Fruit fly (Drosophila melanogaster) whole organism, embryonic: ENCODE results near the gene CG17321.

Experiments
- Antp ChIP-seq: fragments of 200-800 bp; sonication (Bioruptor generic); optimal IDR thresholded peaks from 3 replicates; lab custom pipeline; 2016; ENCODE audit warnings: missing biosample characterization, missing genetic modification characterization
- Atf3 ChIP-seq: fragments of 200-800 bp; sonication (Bioruptor generic); optimal IDR thresholded peaks from 3 replicates; lab custom pipeline; 2016; ENCODE audit warnings: missing biosample characterization, missing genetic modification characterization
- CG10274 ChIP-seq: fragments of 200-800 bp; sonication (Bioruptor generic); optimal IDR thresholded peaks from 3 replicates; lab custom pipeline; 2017; ENCODE audit warnings: missing biosample characterization, mild to moderate bottlenecking, missing genetic modification characterization
- CG12942 ChIP-seq: fragments of 200-800 bp; sonication (Bioruptor generic); optimal IDR thresholded peaks from 3 replicates; lab custom pipeline; 2016; ENCODE audit warnings: missing biosample characterization, missing genetic modification characterization
- CG13123 ChIP-seq: fragments of 200-800 bp; sonication (Bioruptor generic); optimal IDR thresholded peaks from 2 replicates; lab custom pipeline; 2016; ENCODE audit warnings: missing biosample characterization, missing genetic modification characterization
- CG13296 ChIP-seq: fragments of 200-800 bp; sonication (Bioruptor generic); optimal IDR thresholded peaks from 3 replicates; lab custom pipeline; 2018; ENCODE audit warnings: missing biosample characterization, mild to moderate bottlenecking, missing genetic modification characterization
- CG13624 ChIP-seq: fragments of 200-800 bp; sonication (Bioruptor generic); optimal IDR thresholded peaks from 2 replicates; lab custom pipeline; 2016; ENCODE audit warnings: missing biosample characterization, missing genetic modification characterization
- CG17385 ChIP-seq: fragments of 200-800 bp; sonication (Bioruptor generic); optimal IDR thresholded peaks from 3 replicates; lab custom pipeline; 2018; ENCODE audit warnings: missing biosample characterization, mild to moderate bottlenecking, missing genetic modification characterization
- CG17612 ChIP-seq: fragments of 200-800 bp; sonication (Bioruptor generic); IDR thresholded peaks from 2 replicates; pipeline ENCODE4 v1.3.6; 2022; ENCODE audit warnings: missing biosample characterization, missing genetic modification characterization
- CG2120 ChIP-seq: fragments of 200-800 bp; sonication (Bioruptor generic); optimal IDR thresholded peaks from 3 replicates; lab custom pipeline; 2016; ENCODE audit warnings: missing biosample characterization, missing genetic modification characterization
- CG30020 ChIP-seq: fragments of 200-800 bp; optimal IDR thresholded peaks from 2 replicates; lab custom pipeline; 2019; ENCODE audit warnings: missing biosample characterization, mild to moderate bottlenecking, missing genetic modification characterization, moderate library complexity
- CG31224 ChIP-seq: fragments of 200-800 bp; sonication (Bioruptor generic); IDR thresholded peaks from 2 replicates; pipeline ENCODE4 v1.3.6; 2022; ENCODE audit warnings: missing biosample characterization, missing genetic modification characterization
- CG5953 ChIP-seq: fragments of 200-800 bp; sonication (Bioruptor generic); IDR thresholded peaks from 2 replicates; pipeline ENCODE4 v1.3.6; 2022; ENCODE audit warnings: missing biosample characterization, missing genetic modification characterization
- CG6654 ChIP-seq: fragments of 200-800 bp; sonication (Bioruptor generic); optimal IDR thresholded peaks from 2 replicates; lab custom pipeline; 2017; ENCODE audit warnings: missing biosample characterization, mild to moderate bottlenecking, missing genetic modification characterization
- CG6854 ChIP-seq: fragments of 200-800 bp; sonication (Bioruptor generic); optimal IDR thresholded peaks from 3 replicates; lab custom pipeline; 2017; ENCODE audit warnings: missing biosample characterization, mild to moderate bottlenecking, missing genetic modification characterization
- CG7839 ChIP-seq: fragments of 200-800 bp; sonication (Bioruptor generic); optimal IDR thresholded peaks from 3 replicates; lab custom pipeline; 2018; ENCODE audit warnings: missing biosample characterization, mild to moderate bottlenecking, missing genetic modification characterization, moderate library complexity
- CG8478 ChIP-seq: fragments of >200 bp; optimal IDR thresholded peaks from 2 replicates; lab custom pipeline; 2018
- CoRest ChIP-seq: fragments of 200-800 bp; sonication (Bioruptor generic); optimal IDR thresholded peaks from 3 replicates; lab custom pipeline; 2018; ENCODE audit warnings: missing biosample characterization, mild to moderate bottlenecking, missing genetic modification characterization, moderate library complexity
- Dll ChIP-seq: fragments of 200-800 bp; sonication (Bioruptor generic); IDR thresholded peaks from 4 replicates; pipeline ENCODE4 v1.3.6; 2022; ENCODE audit warnings: missing biosample characterization, missing genetic modification characterization; ENCODE audit not compliant: partially characterized antibody
- GATAe ChIP-seq: fragments of 200-800 bp; sonication (Bioruptor generic); conservative IDR thresholded peaks from 2 replicates; pipeline ENCODE4 v1.3.6; 2022; ENCODE audit warnings: missing biosample characterization, missing genetic modification characterization
- Lhr ChIP-seq: fragments of 200-800 bp; sonication (Bioruptor generic); optimal IDR thresholded peaks from 3 replicates; lab custom pipeline; 2017; ENCODE audit warnings: mild to moderate bottlenecking, missing biosample characterization, missing genetic modification reagents, missing genetic modification characterization
- NFAT ChIP-seq: fragments of 200-800 bp; sonication (Bioruptor generic); IDR thresholded peaks from 2 replicates; pipeline ENCODE4 v1.3.6; 2022; ENCODE audit warnings: missing biosample characterization, missing genetic modification characterization
- Optix ChIP-seq: fragments of 200-800 bp; sonication (Bioruptor generic); IDR thresholded peaks from 3 replicates; pipeline ENCODE4 v1.3.6; 2022; ENCODE audit warnings: missing biosample characterization, missing genetic modification characterization
- Ptx1 ChIP-seq: fragments of 200-800 bp; sonication (Bioruptor generic); IDR thresholded peaks from 2 replicates; pipeline ENCODE4 v1.3.6; 2022; ENCODE audit warnings: missing biosample characterization, missing genetic modification characterization
- Ravus ChIP-seq: fragments of 200-800 bp; sonication (Bioruptor generic); IDR thresholded peaks from 2 replicates; pipeline ENCODE4 v1.3.6; 2022; ENCODE audit warnings: missing biosample characterization, missing genetic modification characterization
- Rfx ChIP-seq: fragments of 200-800 bp; sonication (Bioruptor generic); IDR thresholded peaks from 2 replicates; pipeline ENCODE4 v1.3.6; 2022; ENCODE audit warnings: missing biosample characterization, missing genetic modification characterization
- Six4 ChIP-seq: fragments of 200-800 bp; sonication (Bioruptor generic); optimal IDR thresholded peaks from 2 replicates; lab custom pipeline; 2016; ENCODE audit warnings: missing biosample characterization, missing genetic modification characterization
- Sry-δ ChIP-seq: fragments of 200-800 bp; sonication (Bioruptor generic); optimal IDR thresholded peaks from 2 replicates; lab custom pipeline; 2016; ENCODE audit warnings: missing biosample characterization, missing genetic modification characterization
- Stat92E ChIP-seq, 3 experiments: fragments of >200 bp in 2 of 3; fragments of 200-800 bp in 1 of 3; sonication (Bioruptor generic) in 1 of 3; optimal IDR thresholded peaks; 2 replicates each; lab custom pipeline; 2017 to 2019; ENCODE audit warnings: missing biosample characterization in 3 of 3, missing genetic modification characterization in 3 of 3, mild to moderate bottlenecking in 1 of 3, moderate library complexity in 1 of 3
- ac ChIP-seq: fragments of 200-800 bp; sonication (Bioruptor generic); optimal IDR thresholded peaks from 3 replicates; lab custom pipeline; 2017; ENCODE audit warnings: missing biosample characterization, mild to moderate bottlenecking, missing genetic modification characterization
- az2 ChIP-seq: fragments of 200-800 bp; sonication (Bioruptor generic); optimal IDR thresholded peaks from 3 replicates; lab custom pipeline; 2016; ENCODE audit warnings: missing biosample characterization, missing genetic modification characterization
- bigmax ChIP-seq: fragments of 200-800 bp; sonication (Bioruptor generic); optimal IDR thresholded peaks from 2 replicates; lab custom pipeline; 2018; ENCODE audit warnings: missing biosample characterization, mild to moderate bottlenecking, missing genetic modification characterization
- da ChIP-seq: fragments of 200-800 bp; sonication (Bioruptor generic); optimal IDR thresholded peaks from 2 replicates; lab custom pipeline; 2016; ENCODE audit warnings: missing biosample characterization, missing genetic modification characterization
- disco-r ChIP-seq: fragments of 200-800 bp; sonication (Bioruptor generic); optimal IDR thresholded peaks from 2 replicates; lab custom pipeline; 2016; ENCODE audit warnings: missing biosample characterization, missing genetic modification characterization
- exex ChIP-seq: fragments of 200-800 bp; sonication (Bioruptor generic); optimal IDR thresholded peaks from 4 replicates; lab custom pipeline; 2018; ENCODE audit warnings: missing biosample characterization, mild to moderate bottlenecking, missing genetic modification characterization, moderate library complexity
- fd96Cb ChIP-seq: fragments of 200-800 bp; sonication (Bioruptor generic); optimal IDR thresholded peaks from 2 replicates; lab custom pipeline; 2018; ENCODE audit warnings: missing biosample characterization, mild to moderate bottlenecking, missing genetic modification characterization, moderate library complexity
- gem ChIP-seq: fragments of 200-800 bp; sonication (Bioruptor generic); optimal IDR thresholded peaks from 2 replicates; lab custom pipeline; 2019; ENCODE audit warnings: missing biosample characterization, mild to moderate bottlenecking, missing genetic modification characterization, moderate library complexity
- gfzf ChIP-seq: fragments of 200-800 bp; sonication (Bioruptor generic); optimal IDR thresholded peaks from 2 replicates; lab custom pipeline; 2016; ENCODE audit warnings: missing biosample characterization, mild to moderate bottlenecking, missing genetic modification characterization, moderate library complexity
- ken ChIP-seq: fragments of 200-800 bp; sonication (Bioruptor generic); IDR thresholded peaks from 3 replicates; pipeline ENCODE4 v1.3.6; 2022; ENCODE audit warnings: missing biosample characterization, missing genetic modification characterization
- nmo ChIP-seq: fragments of 200-800 bp; sonication (Bioruptor generic); optimal IDR thresholded peaks from 2 replicates; lab custom pipeline; 2018; ENCODE audit warnings: missing biosample characterization, mild to moderate bottlenecking, missing genetic modification characterization, moderate library complexity
- odd ChIP-seq: fragments of 200-800 bp; sonication (Bioruptor generic); optimal IDR thresholded peaks from 2 replicates; lab custom pipeline; 2017; ENCODE audit warnings: missing biosample characterization, mild to moderate bottlenecking, missing genetic modification characterization
- psq ChIP-seq: fragments of 200-800 bp; sonication (Bioruptor generic); optimal IDR thresholded peaks from 2 replicates; lab custom pipeline; 2017; ENCODE audit warnings: missing biosample characterization, missing genetic modification characterization
- pum ChIP-seq: fragments of 200-800 bp; sonication (Bioruptor generic); optimal IDR thresholded peaks from 2 replicates; lab custom pipeline; 2016; ENCODE audit warnings: missing biosample characterization, missing genetic modification characterization
- repo ChIP-seq: fragments of 200-800 bp; sonication (Bioruptor generic); optimal IDR thresholded peaks from 2 replicates; lab custom pipeline; 2016; ENCODE audit warnings: missing biosample characterization, missing genetic modification characterization
- run ChIP-seq: fragments of 200-800 bp; sonication (Bioruptor generic); optimal IDR thresholded peaks from 3 replicates; lab custom pipeline; 2018; ENCODE audit warnings: missing biosample characterization, mild to moderate bottlenecking, missing genetic modification characterization
- stwl ChIP-seq: fragments of 200-800 bp; sonication (Bioruptor generic); optimal IDR thresholded peaks from 3 replicates; lab custom pipeline; 2018; ENCODE audit warnings: missing biosample characterization, mild to moderate bottlenecking, missing genetic modification characterization, moderate library complexity
- sug ChIP-seq: fragments of 200-800 bp; optimal IDR thresholded peaks from 2 replicates; lab custom pipeline; 2019; ENCODE audit warnings: missing biosample characterization, mild to moderate bottlenecking, missing genetic modification characterization, moderate library complexity
- tgo ChIP-seq: fragments of 200-800 bp; sonication (Bioruptor generic); IDR thresholded peaks from 3 replicates; pipeline ENCODE4 v1.3.6; 2022; ENCODE audit warnings: missing biosample characterization, missing genetic modification characterization
- tna ChIP-seq: fragments of 200-800 bp; sonication (Bioruptor generic); IDR thresholded peaks from 2 replicates; pipeline ENCODE4 v1.3.6; 2022; ENCODE audit warnings: missing biosample characterization, missing genetic modification characterization; ENCODE audit not compliant: partially characterized antibody
- twi ChIP-seq: fragments of 200-800 bp; optimal IDR thresholded peaks from 2 replicates; lab custom pipeline; 2019; ENCODE audit warnings: missing biosample characterization, mild to moderate bottlenecking, missing genetic modification characterization, moderate library complexity
- vnd ChIP-seq: fragments of 200-800 bp; sonication (Bioruptor generic); IDR thresholded peaks from 3 replicates; pipeline ENCODE4 v1.3.6; 2022; ENCODE audit warnings: missing biosample characterization, missing genetic modification characterization; ENCODE audit not compliant: partially characterized antibody

CG17321 gene

DNA sequence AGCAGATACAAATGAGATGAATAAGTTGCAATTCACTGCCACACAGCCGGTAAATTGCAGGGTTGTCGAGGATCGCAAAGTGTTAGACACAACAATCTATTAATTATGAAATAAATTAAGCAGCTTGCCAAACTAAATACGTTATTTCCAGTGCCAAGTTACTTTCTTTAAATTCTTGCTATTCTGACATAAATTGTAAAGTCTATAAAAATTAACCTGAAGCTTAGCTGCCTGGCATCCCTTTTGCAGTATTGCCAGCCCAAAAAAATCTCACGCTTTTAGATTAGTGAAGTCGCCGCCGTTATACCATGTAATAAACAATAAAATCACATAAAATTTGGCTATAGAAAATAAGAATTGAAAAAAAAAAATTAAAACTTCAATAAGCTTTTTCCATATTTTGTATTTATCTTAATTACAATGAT, 12.7 kb downstream of the CG17321 start (continued):
- TF ChIP-seq exex (tag; lab: Kevin White, UChicago) (peak; percentile 68), bigmax (GFP tag; lab: Kevin White, UChicago) (peak; percentile 59), Dll (GFP tag; lab: Robert Waterston, UW) (no peak), gfzf (GFP tag; lab: Kevin White, UChicago) (no peak), psq (GFP tag; lab: Kevin White, UChicago) (peak; percentile 74), CG6654 (GFP tag; lab: Kevin White, UChicago) (peak; percentile 79), da (GFP tag; lab: Kevin White, UChicago) (peak; percentile 80), Ravus (peak; percentile 69), CG7839 (tag; lab: Kevin White, UChicago) (peak; percentile 89), Atf3 (peak; percentile 81), GATAe (GFP tag; lab: Robert Waterston, UW) (peak; percentile 78), CG13624 (GFP tag; lab: Kevin White, UChicago) (peak; percentile 72), run (peak; percentile 86), CG30020 (peak; percentile 52), gem (tag; lab: Kevin White, UChicago) (peak; percentile 96), pum (GFP tag; lab: Kevin White, UChicago) (peak; percentile 69), CG17385 (GFP tag; lab: Kevin White, UChicago) (peak; percentile 91), CG13296 (GFP tag; lab: Kevin White, UChicago) (peak; percentile 93), CG31224 (GFP tag; lab: Robert Waterston, UW) (peak; percentile 84), Sry-δ (GFP tag; lab: Kevin White, UChicago) (peak; percentile 44), odd (GFP tag; lab: Kevin White, UChicago) (no peak), repo (GFP tag; lab: Kevin White, UChicago) (peak; percentile 64), tgo (peak; percentile 82; the same call in 2 of the 3 replicates), nmo (GFP tag; lab: Kevin White, UChicago) (peak; percentile 82), Optix (peak; percentile 85), NFAT (GFP tag; lab: Robert Waterston, UW) (peak; percentile 88), CG12942 (GFP tag; lab: Kevin White, UChicago) (peak; percentile 79), sug (peak; percentile 84), Lhr (GFP tag; lab: Kevin White, UChicago) (peak; percentile 74), CG5953 (peak; percentile 71), fd96Cb (tag; lab: Kevin White, UChicago) (peak; percentile 89), Rfx (GFP tag; lab: Robert Waterston, UW) (peak; percentile 91), CG13123 (GFP tag; lab: Kevin White, UChicago) (peak; percentile 64), az2 (GFP tag; lab: Kevin White, UChicago) (peak; percentile 92), ken (GFP tag; lab: Robert Waterston, UW) (peak; percentile 94), CG6854 (GFP tag; lab: Kevin White, UChicago) (peak; percentile 84), stwl (tag; lab: Kevin White, UChicago) (peak; percentile 61), CG10274 (GFP tag; lab: Kevin White, UChicago) (peak; percentile 71), twi (peak; percentile 87), ac (GFP tag; lab: Kevin White, UChicago) (peak; percentile 16), CG8478 (lab: Kevin White, UChicago) (no peak), CoRest (tag; lab: Kevin White, UChicago) (peak; percentile 94), Ptx1 (GFP tag; lab: Robert Waterston, UW) (peak; percentile 88), vnd (GFP tag; lab: Robert Waterston, UW) (no peak), CG2120 (peak; percentile 95), Antp (GFP tag; lab: Kevin White, UChicago) (peak; percentile 69), CG17612 (GFP tag; lab: Robert Waterston, UW) (peak; percentile 72), disco-r (peak; percentile 76), Six4 (peak; percentile 87), Stat92E (GFP tag; optimal IDR thresholded peaks at IDR 0.05; lab: Kevin White, UChicago) (no peak), tna (GFP tag; lab: Robert Waterston, UW) (no peak)
